Worm (Caenorhabditis elegans): ENCODE results near the gene inx-9.

DNA sequence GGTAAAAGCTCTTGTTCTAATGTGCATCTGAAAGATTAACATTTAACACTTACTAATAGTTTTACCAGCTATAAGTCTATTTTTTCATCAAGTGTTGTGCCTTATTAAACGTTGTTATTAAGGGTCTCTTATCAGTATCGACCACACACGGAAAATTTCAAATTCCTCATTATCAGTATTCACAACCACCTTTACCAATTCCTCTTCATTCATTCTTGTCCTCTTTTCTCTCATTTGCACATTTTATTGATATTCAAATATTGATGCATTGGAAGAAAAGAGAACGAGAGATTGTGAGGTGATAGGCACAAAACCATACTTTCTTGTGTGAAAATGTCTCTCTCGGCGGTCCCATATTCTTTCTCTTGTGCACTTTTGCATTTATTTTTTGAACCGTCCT, 45.7 kb downstream of the inx-9 start:
- TF ChIP-seq unc-62 (GFP tag; optimal IDR thresholded peaks at IDR 0.05) (no peak), ama-1 (optimal IDR thresholded peaks at IDR 0.05) (no peak), ztf-11 (tag; optimal IDR thresholded peaks at IDR 0.05) (no peak)

Measured in whole organism, L1 larva.